Fruit fly (Drosophila melanogaster): ENCODE results near the gene Ugt49B2.

The Ugt49B2 gene

dm6 chr3R:21399642-21400041 lies at the start of gene Ugt49B2:
Ugt49B2 (minus strand) TSS chr3R:21399742.
- no peak for TF ChIP-seq noc (tag; optimal IDR thresholded peaks at IDR 0.05)

dm6 chr3R:21447656-21448055 lies 48.1 kb upstream of the Ugt49B2 start:
- TF ChIP-seq noc (tag; optimal IDR thresholded peaks at IDR 0.05) = no peak

dm6 chr3R:21446334-21446733 lies 46.8 kb upstream of the Ugt49B2 start, which contains the start of gene lbe:
lbe (minus strand) TSS chr3R:21446537.
- no peak for TF ChIP-seq noc (tag; optimal IDR thresholded peaks at IDR 0.05)

- no peak for TF ChIP-seq noc (tag; optimal IDR thresholded peaks at IDR 0.05)
Measured at dm6 chr3R:21445327-21445726, 45.8 kb upstream of the Ugt49B2 start.

dm6 chr3R:21440760-21441159 lies 41.2 kb upstream of the Ugt49B2 start:
- no peak for TF ChIP-seq noc (tag; optimal IDR thresholded peaks at IDR 0.05)

- no peak for TF ChIP-seq noc (tag; optimal IDR thresholded peaks at IDR 0.05)
Measured at dm6 chr3R:21440102-21440501, 40.6 kb upstream of the Ugt49B2 start.

- TF ChIP-seq noc (tag; optimal IDR thresholded peaks at IDR 0.05) = no peak
Measured at dm6 chr3R:21437515-21438090, 38.1 kb upstream of the Ugt49B2 start.

dm6 chr3R:21433879-21434559 lies 34.5 kb upstream of the Ugt49B2 start, which contains the start of gene lbl:
lbl (minus strand) TSS chr3R:21434133.
- no peak for TF ChIP-seq noc (tag; optimal IDR thresholded peaks at IDR 0.05)

dm6 chr3R:21426795-21427194 lies 27.3 kb upstream of the Ugt49B2 start:
- TF ChIP-seq noc (tag; optimal IDR thresholded peaks at IDR 0.05) = no peak

dm6 chr3R:21419932-21420331 lies 20.4 kb upstream of the Ugt49B2 start:
- no peak for TF ChIP-seq noc (tag; optimal IDR thresholded peaks at IDR 0.05)

dm6 chr3R:21419258-21419657 lies 19.7 kb upstream of the Ugt49B2 start:
- TF ChIP-seq noc (tag; optimal IDR thresholded peaks at IDR 0.05) = no peak

dm6 chr3R:21416888-21417287 lies 17.3 kb upstream of the Ugt49B2 start:
- no peak for TF ChIP-seq noc (tag; optimal IDR thresholded peaks at IDR 0.05)

dm6 chr3R:21415016-21415638 lies 15.6 kb upstream of the Ugt49B2 start:
- no peak for TF ChIP-seq noc (tag; optimal IDR thresholded peaks at IDR 0.05)

dm6 chr3R:21414169-21414568 lies 14.6 kb upstream of the Ugt49B2 start:
- no peak for TF ChIP-seq noc (tag; optimal IDR thresholded peaks at IDR 0.05)

dm6 chr3R:21408823-21409222 lies 9.3 kb upstream of the Ugt49B2 start, which contains the start of gene CheB93b:
CheB93b (plus strand) TSS chr3R:21409123.
- TF ChIP-seq noc (tag; optimal IDR thresholded peaks at IDR 0.05) = no peak

dm6 chr3R:21408372-21408771 lies 8.8 kb upstream of the Ugt49B2 start:
- no peak for TF ChIP-seq noc (tag; optimal IDR thresholded peaks at IDR 0.05)

- no peak for TF ChIP-seq noc (tag; optimal IDR thresholded peaks at IDR 0.05)
Measured at dm6 chr3R:21407145-21407544, 7.6 kb upstream of the Ugt49B2 start, which contains the start of gene CheB93a. CheB93a (plus strand) TSS chr3R:21407445.
